Worm (Caenorhabditis elegans): Measurements from ENCODE around the gene bar-1.

DNA sequence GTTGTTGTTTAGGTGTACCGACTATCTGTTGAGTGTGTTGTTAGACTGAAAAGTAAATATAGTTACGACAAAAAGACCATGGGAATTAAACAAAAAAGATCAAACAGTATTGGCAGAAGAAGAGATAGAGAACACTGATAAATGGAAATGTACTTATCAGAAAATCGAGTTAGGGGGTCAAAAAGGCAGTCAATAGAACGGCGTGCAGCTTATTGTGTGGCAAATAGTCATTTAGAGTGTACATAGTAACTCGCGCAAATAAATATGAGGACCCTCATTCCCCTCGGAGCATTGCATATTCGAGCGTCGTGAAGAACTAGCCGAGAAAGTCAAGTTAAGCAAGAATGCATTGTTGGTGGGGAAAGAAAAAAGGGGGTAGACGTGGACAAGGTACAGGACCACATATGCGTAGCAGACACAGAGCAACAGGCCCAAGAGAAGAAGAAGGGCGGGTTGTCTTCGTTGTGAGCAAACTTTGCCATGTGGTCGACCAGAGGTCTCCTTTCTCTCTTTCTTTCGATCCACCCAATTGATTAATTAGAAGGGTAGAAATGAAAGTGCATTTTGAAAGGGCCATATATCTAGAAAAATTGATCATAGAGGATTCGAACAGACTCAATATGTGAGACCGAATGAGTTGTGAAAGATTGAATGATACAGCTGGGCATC lies 19.1 kb downstream of the bar-1 start, which contains the start of gene lam-2:
- TF ChIP-seq nhr-237 (tag; optimal IDR thresholded peaks at IDR 0.05) = no peak
- TF ChIP-seq lin-39 (tag; optimal IDR thresholded peaks at IDR 0.05) = no peak
- no peak for TF ChIP-seq fos-1 (tag; optimal IDR thresholded peaks at IDR 0.05)
- TF ChIP-seq pha-4 (tag; optimal IDR thresholded peaks at IDR 0.05) = peak; percentile 8
- TF ChIP-seq ama-1 (optimal IDR thresholded peaks at IDR 0.05) = no peak
- TF ChIP-seq ceh-9 (tag; optimal IDR thresholded peaks at IDR 0.05) = no peak
- TF ChIP-seq nhr-28 (tag; optimal IDR thresholded peaks at IDR 0.05) = no peak

Data from whole organism, L3 larva.